Worm (Caenorhabditis elegans) whole organism, L4 larva: ENCODE data around the gene daf-10.

Source experiments
- F26F4.8 ChIP-seq: fragments of 200-800 bp; sonication (Bioruptor generic); conservative IDR thresholded peaks from 2 replicates; pipeline ENCODE4 v1.3.6; 2022; ENCODE audit warnings: missing genetic modification characterization, missing compliant biosample characterization
- F49E8.2 ChIP-seq: sonication (generic microtip); optimal IDR thresholded peaks from 2 replicates; lab custom pipeline; 2016; ENCODE audit warnings: missing compliant biosample characterization, mild to moderate bottlenecking, missing genetic modification characterization, borderline replicate concordance
- T20F7.1 ChIP-seq: fragments of 200-800 bp; sonication (Bioruptor generic); optimal IDR thresholded peaks from 2 replicates; lab custom pipeline; 2018; ENCODE audit warnings: mild to moderate bottlenecking, missing genetic modification characterization, missing compliant biosample characterization
- Y105C5A.15 ChIP-seq: fragments of 200-800 bp; sonication (Bioruptor generic); IDR thresholded peaks from 2 replicates; pipeline ENCODE4 v1.3.6; 2022; ENCODE audit warnings: missing genetic modification characterization, missing compliant biosample characterization
- Y48G9A.11 ChIP-seq: fragments of 200-800 bp; sonication (Bioruptor generic); IDR thresholded peaks from 2 replicates; pipeline ENCODE4 v1.3.6; 2022; ENCODE audit warnings: missing genetic modification reagents, missing genetic modification characterization, missing compliant biosample characterization
- ZK546.5 ChIP-seq, 2 experiments: sonication (generic microtip); optimal IDR thresholded peaks; 2 replicates each; lab custom pipeline; 2017; ENCODE audit warnings: missing biosample characterization in 2 of 2, missing genetic modification characterization in 2 of 2
- aha-1 ChIP-seq: fragments of 150-350 bp; peaks from one replicate; lab custom pipeline; 2014; ENCODE audit warnings: missing biosample characterization, missing genetic modification characterization
- daf-12 ChIP-seq: fragments of 150-350 bp; optimal IDR thresholded peaks from 2 replicates; lab custom pipeline; 2014; ENCODE audit warnings: missing biosample characterization, missing genetic modification reagents, missing genetic modification characterization
- daf-8 ChIP-seq: fragments of 200-800 bp; sonication (Bioruptor generic); IDR thresholded peaks from 2 replicates; pipeline ENCODE4 v1.3.6; 2022; ENCODE audit warnings: missing genetic modification characterization, missing compliant biosample characterization
- dmd-6 ChIP-seq: fragments of 200-800 bp; sonication (Bioruptor generic); IDR thresholded peaks from 2 replicates; pipeline ENCODE4 v1.3.6; 2022; ENCODE audit warnings: missing genetic modification reagents, missing genetic modification characterization, missing compliant biosample characterization
- dmd-8 ChIP-seq: fragments of 200-800 bp; sonication (Bioruptor generic); IDR thresholded peaks from 2 replicates; pipeline ENCODE4 v1.3.6; 2022; ENCODE audit warnings: missing genetic modification characterization, missing compliant biosample characterization
- dpl-1 ChIP-seq: fragments of 150-350 bp; optimal IDR thresholded peaks from 2 replicates; lab custom pipeline; 2014; ENCODE audit warnings: missing biosample characterization, missing genetic modification reagents, missing genetic modification characterization
- fkh-10 ChIP-seq: fragments of 150-350 bp; optimal IDR thresholded peaks from 2 replicates; lab custom pipeline; 2014; ENCODE audit warnings: missing biosample characterization, missing genetic modification reagents, missing genetic modification characterization
- hlh-11 ChIP-seq: fragments of 200-800 bp; sonication (Bioruptor generic); optimal IDR thresholded peaks from 2 replicates; lab custom pipeline; 2018; ENCODE audit warnings: mild to moderate bottlenecking, missing genetic modification characterization, missing compliant biosample characterization
- hlh-30 ChIP-seq: sonication (generic microtip); optimal IDR thresholded peaks from 2 replicates; lab custom pipeline; 2017; ENCODE audit warnings: antibody characterized with exemption, mild to moderate bottlenecking, missing genetic modification characterization, missing compliant biosample characterization; ENCODE audit not compliant: insufficient read depth
- lim-7 ChIP-seq: fragments of 200-800 bp; sonication (Bioruptor generic); IDR thresholded peaks from 2 replicates; pipeline ENCODE4 v1.3.6; 2022; ENCODE audit warnings: missing genetic modification characterization, missing compliant biosample characterization
- lin-38 ChIP-seq: fragments of 200-800 bp; sonication (Bioruptor generic); IDR thresholded peaks from 2 replicates; pipeline ENCODE4 v1.3.6; 2022; ENCODE audit warnings: missing genetic modification reagents, missing genetic modification characterization, missing compliant biosample characterization
- lsy-2 ChIP-seq, 2 experiments: fragments of 150-350 bp in 1 of 2; sonication (generic microtip) in 1 of 2; optimal IDR thresholded peaks; 2 replicates each; lab custom pipeline; 2014 to 2017; ENCODE audit warnings: missing biosample characterization in 2 of 2, missing genetic modification characterization in 2 of 2
- mdl-1 ChIP-seq, 2 experiments: fragments of 150-350 bp in 1 of 2; sonication (generic microtip) in 1 of 2; optimal IDR thresholded peaks; 2 replicates each; lab custom pipeline; 2014 to 2017; ENCODE audit warnings: missing biosample characterization in 2 of 2, missing genetic modification characterization in 2 of 2
- mdt-29 ChIP-seq: fragments of 200-800 bp; sonication (Bioruptor generic); IDR thresholded peaks from 2 replicates; pipeline ENCODE4 v1.3.6; 2022; ENCODE audit warnings: missing genetic modification reagents, missing genetic modification characterization, missing compliant biosample characterization
- mes-2 ChIP-seq: sonication (generic microtip); optimal IDR thresholded peaks from 2 replicates; lab custom pipeline; 2016; ENCODE audit warnings: missing genotype, mild to moderate bottlenecking, missing genetic modification characterization, missing compliant biosample characterization; ENCODE audit not compliant: poor library complexity, severe bottlenecking
- mxl-2 ChIP-seq: fragments of 200-800 bp; sonication (Bioruptor generic); conservative IDR thresholded peaks from 2 replicates; pipeline ENCODE4 v1.3.6; 2022; ENCODE audit warnings: missing genetic modification reagents, missing genetic modification characterization, missing compliant biosample characterization
- nhr-111 ChIP-seq: fragments of 200-800 bp; sonication (Bioruptor generic); optimal IDR thresholded peaks from 2 replicates; lab custom pipeline; 2018; ENCODE audit warnings: mild to moderate bottlenecking, missing genetic modification characterization, missing compliant biosample characterization
- nhr-28 ChIP-seq: fragments of 150-350 bp; optimal IDR thresholded peaks from 2 replicates; lab custom pipeline; 2014; ENCODE audit warnings: missing biosample characterization, missing genetic modification characterization
- nhr-48 ChIP-seq: sonication (generic microtip); optimal IDR thresholded peaks from 2 replicates; lab custom pipeline; 2016; ENCODE audit warnings: mild to moderate bottlenecking, missing genetic modification characterization, missing compliant biosample characterization
- nhr-6 ChIP-seq: fragments of 150-350 bp; optimal IDR thresholded peaks from 2 replicates; lab custom pipeline; 2014; ENCODE audit warnings: missing biosample characterization, missing genetic modification characterization
- pha-4 ChIP-seq, 2 experiments: fragments of 150-350 bp in 1 of 2; fragments of 200-800 bp in 1 of 2; sonication (Bioruptor generic) in 1 of 2; IDR thresholded peaks in 1 of 2; optimal IDR thresholded peaks in 1 of 2; 2 replicates each; pipeline versions ENCODE4 v1.3.6 to Lab custom; 2014 to 2022; ENCODE audit warnings: missing genetic modification characterization in 2 of 2, missing genetic modification reagents in 2 of 2, missing biosample characterization in 1 of 2, missing compliant biosample characterization in 1 of 2
- pqm-1 ChIP-seq: sonication (generic microtip); optimal IDR thresholded peaks from 2 replicates; lab custom pipeline; 2017; ENCODE audit warnings: missing biosample characterization, missing genetic modification characterization
- sdz-12 ChIP-seq: fragments of 200-800 bp; sonication (Bioruptor generic); optimal IDR thresholded peaks from 2 replicates; lab custom pipeline; 2018; ENCODE audit warnings: mild to moderate bottlenecking, missing genetic modification characterization, missing compliant biosample characterization
- snpc-1.2 ChIP-seq: fragments of 200-800 bp; sonication (Bioruptor generic); IDR thresholded peaks from 2 replicates; pipeline ENCODE4 v1.3.6; 2022; ENCODE audit warnings: missing genetic modification reagents, missing genetic modification characterization, missing compliant biosample characterization
- snpc-4 ChIP-seq: fragments of 150-350 bp; optimal IDR thresholded peaks from 2 replicates; lab custom pipeline; 2014; ENCODE audit warnings: missing biosample characterization, missing genetic modification characterization
- spr-3 ChIP-seq: fragments of 200-800 bp; sonication (Bioruptor generic); optimal IDR thresholded peaks from 2 replicates; lab custom pipeline; 2018; ENCODE audit warnings: mild to moderate bottlenecking, missing genetic modification characterization, missing compliant biosample characterization
- unc-130 ChIP-seq: sonication (generic microtip); optimal IDR thresholded peaks from 2 replicates; lab custom pipeline; 2016; ENCODE audit warnings: missing genetic modification reagents, missing genetic modification characterization, missing compliant biosample characterization
- unc-62 ChIP-seq, 3 experiments: fragments of 150-350 bp in 1 of 3; sonication (generic microtip); optimal IDR thresholded peaks in 2 of 3; peaks in 1 of 3; 1 replicate in 1 of 3; 2 replicates in 2 of 3; lab custom pipeline; 2014 to 2017; ENCODE audit warnings: missing biosample characterization in 3 of 3, missing genetic modification characterization in 3 of 3, missing genetic modification reagents in 3 of 3, missing genotype in 1 of 3
- ztf-11 ChIP-seq: fragments of 150-350 bp; optimal IDR thresholded peaks from 2 replicates; lab custom pipeline; 2014; ENCODE audit warnings: missing biosample characterization, missing genetic modification characterization

The daf-10 gene

ce11 chrIV:9107464-9107863, 38.5 kb downstream of the daf-10 start (continued):
- TF ChIP-seq nhr-6 (tag; lab: Kevin White, UChicago) = peak; percentile 62
- TF ChIP-seq, all 104 proteins: peak for 14

DNA sequence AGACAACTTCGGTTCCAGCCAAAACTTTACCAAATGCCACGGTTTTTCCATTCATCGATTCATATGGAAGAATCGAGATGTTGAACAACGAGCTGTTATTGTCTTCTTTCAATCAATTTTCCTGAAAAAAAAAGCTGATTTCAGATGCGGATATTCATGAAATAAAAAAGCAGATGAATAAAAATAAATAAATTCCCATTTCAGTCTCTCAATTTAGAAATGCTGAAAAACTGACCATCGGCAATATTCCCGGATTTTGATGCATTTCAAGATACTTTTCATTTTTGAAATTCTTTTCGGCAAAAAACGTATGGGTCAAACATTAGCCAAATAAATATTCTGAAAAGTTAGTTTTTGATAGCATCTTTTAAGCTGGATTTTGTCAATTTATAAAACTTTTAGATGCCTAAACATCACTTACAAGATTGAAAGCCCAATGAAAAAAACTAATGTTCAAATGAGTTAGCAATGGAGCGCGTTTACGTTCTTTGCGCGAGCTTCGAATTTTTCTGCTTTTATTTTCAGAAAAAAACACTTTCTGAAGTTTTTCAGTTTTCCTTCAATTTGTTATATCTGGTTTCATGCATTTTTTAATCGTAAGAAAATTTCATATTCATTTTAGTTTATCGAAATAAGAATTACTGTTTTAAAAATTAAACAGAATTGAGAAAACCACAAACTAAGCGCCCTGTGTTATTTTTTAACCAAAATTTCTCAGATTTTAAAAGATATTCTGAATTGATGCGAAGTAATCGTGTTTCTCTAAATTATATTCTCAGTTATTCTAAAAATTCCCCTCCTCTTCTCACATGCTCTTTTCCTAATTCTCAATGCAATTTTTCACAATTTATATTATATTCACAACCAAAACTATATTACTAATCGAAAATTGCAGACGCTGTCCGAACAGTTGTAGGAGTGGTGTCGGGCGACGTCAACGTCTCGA, 41.7 kb downstream of the daf-10 start, which contains the start of the genes C01F6.14 and fem-3:
C01F6.14 (minus strand) TSS at position 51 of the 946 bp plus-strand sequence.
fem-3 (plus strand) TSS at position 896 of the 946 bp plus-strand sequence.
- TF ChIP-seq Y48G9A.11 (GFP tag; lab: Robert Waterston, UW) = no peak
- peak; percentile 56 for TF ChIP-seq lin-38
- no peak for TF ChIP-seq snpc-4 (tag; lab: Kevin White, UChicago)
- no peak for TF ChIP-seq mdt-29 (GFP tag; lab: Robert Waterston, UW)
- TF ChIP-seq mes-2 (tag; lab: Kevin White, UChicago) = no peak
- TF ChIP-seq spr-3 (GFP tag; lab: Kevin White, UChicago) = no peak
- no peak for TF ChIP-seq nhr-6 (tag; lab: Kevin White, UChicago)
- peak in 1 of 2 experiments; percentile 42 for TF ChIP-seq lsy-2 (tag; optimal IDR thresholded peaks at IDR 0.05; lab: Kevin White, UChicago)
- no peak for TF ChIP-seq dmd-6 (GFP tag; lab: Robert Waterston, UW)
- no peak for TF ChIP-seq F49E8.2 (tag; lab: Kevin White, UChicago)
- no peak for TF ChIP-seq hlh-11 (tag; lab: Kevin White, UChicago)
- peak; percentile 53 for TF ChIP-seq dpl-1 (GFP tag; lab: Kevin White, UChicago)

ce11 chrIV:9100835-9101234, 45.2 kb downstream of the daf-10 start:
- TF ChIP-seq mxl-2 (GFP tag; lab: Robert Waterston, UW) (no peak), unc-62 (GFP tag; optimal IDR thresholded peaks at IDR 0.05 in 1 of 2; lab: Kevin White, UChicago) (peak in 1 of 2 experiments; percentile 99), unc-62 (tag; optimal IDR thresholded peaks at IDR 0.05; lab: Kevin White, UChicago) (no peak)
- TF ChIP-seq, all 104 proteins: peak for 1

DNA sequence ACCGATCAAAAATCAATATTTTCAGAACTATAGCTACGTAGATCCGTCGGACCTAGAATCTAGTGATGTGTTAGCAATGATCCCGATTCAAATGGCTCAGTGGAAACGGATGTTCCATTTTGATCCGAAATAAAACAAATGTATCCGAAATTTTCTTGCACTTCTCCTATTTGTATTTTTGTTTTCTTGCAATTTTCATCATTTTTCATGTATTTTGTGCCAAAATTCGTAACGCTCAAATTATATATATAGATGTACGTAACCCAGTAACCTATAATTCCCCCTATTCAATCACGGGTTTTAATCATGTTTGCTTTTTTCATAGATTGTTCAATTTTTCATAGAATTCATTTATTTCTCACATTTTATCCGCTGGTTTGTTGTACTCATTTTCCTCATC, 47.1 kb downstream of the daf-10 start, which contains the start of gene gldi-10:
gldi-10 (plus strand) TSS at position 301 of the 400 bp plus-strand sequence.
- TF ChIP-seq pqm-1 (tag; lab: Kevin White, UChicago) = no peak
- no peak for TF ChIP-seq dpl-1 (GFP tag; lab: Kevin White, UChicago)
- no peak for TF ChIP-seq snpc-1.2 (GFP tag; lab: Robert Waterston, UW)
- no peak for TF ChIP-seq ztf-11
- TF ChIP-seq aha-1 (tag; lab: Kevin White, UChicago) = peak; percentile 16
- no peak for TF ChIP-seq pha-4 (GFP tag; IDR thresholded peaks at IDR 0.05; lab: Robert Waterston, UW)
- TF ChIP-seq pha-4 (tag; optimal IDR thresholded peaks at IDR 0.05; lab: Kevin White, UChicago) = no peak
- TF ChIP-seq ZK546.5 (tag; optimal IDR thresholded peaks at IDR 0.05; lab: Kevin White, UChicago) = no peak
- TF ChIP-seq, all 104 proteins: peak for 1

DNA sequence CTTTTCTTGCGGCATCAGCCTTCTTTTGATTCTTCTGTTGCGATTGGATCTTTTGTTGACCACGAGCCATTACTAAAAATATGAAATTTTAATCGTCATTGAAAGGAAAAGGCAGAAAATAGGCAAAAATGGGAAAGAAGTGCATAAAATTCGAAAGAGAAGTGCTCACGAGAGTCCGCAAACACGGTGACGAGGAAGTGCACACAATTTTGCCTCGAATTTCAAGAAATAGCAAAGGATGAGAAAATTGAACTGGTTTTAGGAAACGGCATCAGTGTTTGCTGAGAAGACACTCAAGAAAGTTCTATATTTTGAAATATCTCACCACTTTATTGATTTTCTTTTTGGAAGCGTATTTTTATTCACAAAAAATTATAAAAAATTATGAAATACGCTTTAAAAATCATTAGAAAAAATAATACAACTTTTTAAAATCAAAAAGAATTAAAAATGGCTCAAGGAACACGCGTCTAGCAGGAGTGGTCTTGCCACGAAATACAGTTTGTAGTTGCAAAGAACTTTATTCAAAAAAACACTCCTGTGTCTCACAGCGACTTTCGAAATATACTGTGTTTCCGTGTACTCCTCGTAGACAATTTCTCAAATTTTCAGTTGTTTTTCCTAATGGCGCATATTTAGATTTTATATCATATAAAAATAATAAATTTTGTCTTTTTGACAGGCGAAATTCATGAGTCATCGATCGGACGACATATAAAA, 49.7 kb downstream of the daf-10 start, which contains the start of the genes znf-706 and cpna-3:
znf-706 (minus strand) TSS at position 72 of the 720 bp plus-strand sequence.
cpna-3 (plus strand) TSS at position 683 of the 720 bp plus-strand sequence.
- peak; percentile 59 for TF ChIP-seq dpl-1 (GFP tag; lab: Kevin White, UChicago)
- no peak for TF ChIP-seq daf-12 (tag; lab: Kevin White, UChicago)
- TF ChIP-seq fkh-10 = no peak
- peak; percentile 20 for TF ChIP-seq mes-2 (tag; lab: Kevin White, UChicago)
- TF ChIP-seq nhr-48 (tag; lab: Kevin White, UChicago) = no peak
- TF ChIP-seq hlh-30 (tag; lab: Kevin White, UChicago) = peak; percentile 72
- no peak for TF ChIP-seq F26F4.8 (GFP tag; lab: Robert Waterston, UW)
- TF ChIP-seq daf-8 (GFP tag; lab: Robert Waterston, UW) = no peak
- TF ChIP-seq snpc-1.2 (GFP tag; lab: Robert Waterston, UW) = 0 out of 2 replicates have a peak, but pooled peaks have one; percentile 46
- TF ChIP-seq Y105C5A.15 (GFP tag; lab: Robert Waterston, UW) = no peak
- peak in 1 of 2 experiments; percentile 19 for TF ChIP-seq mdl-1 (tag; optimal IDR thresholded peaks at IDR 0.05; lab: Kevin White, UChicago)
- no peak for TF ChIP-seq dmd-6 (GFP tag; lab: Robert Waterston, UW)
- peak; percentile 10 for TF ChIP-seq F49E8.2 (tag; lab: Kevin White, UChicago)
- no peak for TF ChIP-seq nhr-111
- no peak for TF ChIP-seq unc-62 (GFP tag; optimal IDR thresholded peaks at IDR 0.05 in 1 of 2; lab: Kevin White, UChicago)
- no peak for TF ChIP-seq unc-62 (tag; optimal IDR thresholded peaks at IDR 0.05; lab: Kevin White, UChicago)
- TF ChIP-seq unc-130 (GFP tag; lab: Kevin White, UChicago) = peak; percentile 31
- TF ChIP-seq sdz-12 (GFP tag; lab: Kevin White, UChicago) = no peak
- peak; percentile 42 for TF ChIP-seq T20F7.1 (GFP tag; lab: Kevin White, UChicago)
- no peak for TF ChIP-seq nhr-28 (tag; lab: Kevin White, UChicago)
- no peak for TF ChIP-seq lim-7 (GFP tag; lab: Robert Waterston, UW)
- no peak for TF ChIP-seq dmd-8
